Worm (Caenorhabditis elegans): ENCODE results near the gene C05B5.17.

- no peak for TF ChIP-seq dao-5 (tag; optimal IDR thresholded peaks at IDR 0.05)
- no peak for TF ChIP-seq W03F9.2 (tag; optimal IDR thresholded peaks at IDR 0.05)
- TF ChIP-seq him-1 (tag; optimal IDR thresholded peaks at IDR 0.05): no peak
Measured at ce11 chrIII:9972192-9972811, 26.8 kb downstream of the C05B5.17 start.
